Fruit fly (Drosophila melanogaster) whole organism, embryonic: ENCODE data around the gene CG31103.

Source experiments
- Bgb ChIP-seq: fragments of 200-800 bp; sonication (Bioruptor generic); IDR thresholded peaks from 2 replicates; pipeline ENCODE4 v1.3.6; 2022; ENCODE audit warnings: missing biosample characterization, missing genetic modification characterization; ENCODE audit not compliant: partially characterized antibody
- BtbVII ChIP-seq: fragments of 200-800 bp; sonication (Bioruptor generic); optimal IDR thresholded peaks from 3 replicates; lab custom pipeline; 2017; ENCODE audit warnings: missing biosample characterization, mild to moderate bottlenecking, missing genetic modification characterization
- CG1024 ChIP-seq: fragments of 200-800 bp; sonication (Bioruptor generic); IDR thresholded peaks from 2 replicates; pipeline ENCODE4 v1.3.6; 2022; ENCODE audit warnings: missing biosample characterization, missing genetic modification characterization
- CG10565 ChIP-seq: fragments of 200-800 bp; sonication (Bioruptor generic); optimal IDR thresholded peaks from 3 replicates; lab custom pipeline; 2016; ENCODE audit warnings: missing biosample characterization, mild to moderate bottlenecking, missing genetic modification characterization
- CG10654 ChIP-seq: fragments of 200-800 bp; sonication (Bioruptor generic); optimal IDR thresholded peaks from 2 replicates; lab custom pipeline; 2016; ENCODE audit warnings: missing biosample characterization, missing genetic modification characterization
- CG10959 ChIP-seq: fragments of 200-800 bp; sonication (Bioruptor generic); IDR thresholded peaks from 2 replicates; pipeline ENCODE4 v1.3.6; 2022; ENCODE audit warnings: missing biosample characterization, missing genetic modification characterization
- CG12659 ChIP-seq: fragments of 200-800 bp; sonication (Bioruptor generic); optimal IDR thresholded peaks from 3 replicates; lab custom pipeline; 2017; ENCODE audit warnings: mild to moderate bottlenecking, missing biosample characterization, missing genetic modification reagents, missing genetic modification characterization
- CG14667 ChIP-seq: fragments of 200-800 bp; sonication (Bioruptor generic); IDR thresholded peaks from 2 replicates; pipeline ENCODE4 v1.3.6; 2022; ENCODE audit warnings: missing biosample characterization, missing genetic modification characterization
- CG17802 ChIP-seq: fragments of 200-800 bp; sonication (Bioruptor generic); optimal IDR thresholded peaks from 2 replicates; lab custom pipeline; 2018; ENCODE audit warnings: missing biosample characterization, mild to moderate bottlenecking, missing genetic modification characterization, moderate library complexity
- CG31224 ChIP-seq: fragments of 200-800 bp; sonication (Bioruptor generic); IDR thresholded peaks from 2 replicates; pipeline ENCODE4 v1.3.6; 2022; ENCODE audit warnings: missing biosample characterization, missing genetic modification characterization
- CG3838 ChIP-seq: fragments of 200-800 bp; sonication (Bioruptor generic); optimal IDR thresholded peaks from 3 replicates; lab custom pipeline; 2016; ENCODE audit warnings: missing biosample characterization, missing genetic modification characterization
- CG4328 ChIP-seq: fragments of 200-800 bp; sonication (Bioruptor generic); optimal IDR thresholded peaks from 3 replicates; lab custom pipeline; 2017; ENCODE audit warnings: missing biosample characterization, missing genetic modification reagents, missing genetic modification characterization
- CG4424 ChIP-seq: fragments of 200-800 bp; sonication (Bioruptor generic); optimal IDR thresholded peaks from 3 replicates; lab custom pipeline; 2016; ENCODE audit warnings: missing biosample characterization, missing genetic modification characterization
- CG4617 ChIP-seq: fragments of 200-800 bp; sonication (Bioruptor generic); optimal IDR thresholded peaks from 3 replicates; lab custom pipeline; 2016; ENCODE audit warnings: missing biosample characterization, missing genetic modification characterization, borderline replicate concordance
- CG4730 ChIP-seq: fragments of 200-800 bp; sonication (Bioruptor generic); IDR thresholded peaks from 2 replicates; pipeline ENCODE4 v1.3.6; 2022; ENCODE audit warnings: missing biosample characterization, missing genetic modification characterization
- CG6791 ChIP-seq: fragments of 200-800 bp; sonication (Bioruptor generic); IDR thresholded peaks from 3 replicates; pipeline ENCODE4 v1.3.6; 2022; ENCODE audit warnings: missing biosample characterization, missing genetic modification characterization; ENCODE audit not compliant: partially characterized antibody
- CG7271 ChIP-seq: fragments of 200-800 bp; sonication (Bioruptor generic); optimal IDR thresholded peaks from 2 replicates; lab custom pipeline; 2018; ENCODE audit warnings: missing biosample characterization, mild to moderate bottlenecking, missing genetic modification characterization, moderate library complexity
- CG7556 ChIP-seq: fragments of 200-800 bp; sonication (Bioruptor generic); optimal IDR thresholded peaks from 2 replicates; lab custom pipeline; 2017; ENCODE audit warnings: missing biosample characterization, mild to moderate bottlenecking, missing genetic modification characterization
- CG8388 ChIP-seq: fragments of 200-800 bp; sonication (Bioruptor generic); optimal IDR thresholded peaks from 2 replicates; lab custom pipeline; 2019; ENCODE audit warnings: missing biosample characterization, mild to moderate bottlenecking, missing genetic modification characterization, moderate library complexity
- CG9932 ChIP-seq: fragments of 200-800 bp; sonication (Bioruptor generic); IDR thresholded peaks from 2 replicates; pipeline ENCODE4 v1.3.6; 2022; ENCODE audit warnings: missing biosample characterization, missing genetic modification characterization
- CkIIα-i1 ChIP-seq: fragments of 200-800 bp; sonication (Bioruptor generic); IDR thresholded peaks from 2 replicates; pipeline ENCODE4 v1.3.6; 2022; ENCODE audit warnings: missing biosample characterization, missing genetic modification characterization
- D19B ChIP-seq: fragments of 200-800 bp; sonication (Bioruptor generic); optimal IDR thresholded peaks from 2 replicates; lab custom pipeline; 2017; ENCODE audit warnings: missing biosample characterization, mild to moderate bottlenecking, missing genetic modification characterization
- Dfd ChIP-seq, 2 experiments: fragments of >200 bp; optimal IDR thresholded peaks; 2 replicates each; lab custom pipeline; 2017; ENCODE audit warnings: missing biosample characterization in 2 of 2, missing genetic modification characterization in 2 of 2
- Gug ChIP-seq: fragments of 200-800 bp; sonication (Bioruptor generic); IDR thresholded peaks from 4 replicates; pipeline ENCODE4 v1.3.6; 2022; ENCODE audit warnings: missing biosample characterization, missing genetic modification characterization
- MESR4 ChIP-seq: fragments of 200-800 bp; sonication (Bioruptor generic); optimal IDR thresholded peaks from 2 replicates; lab custom pipeline; 2018; ENCODE audit warnings: missing biosample characterization, mild to moderate bottlenecking, missing genetic modification characterization, moderate library complexity
- Med ChIP-seq: fragments of 200-800 bp; sonication (Bioruptor generic); peaks from one replicate; lab custom pipeline; 2016; ENCODE audit warnings: missing biosample characterization, missing genetic modification characterization, mild to moderate bottlenecking, inconsistent platforms, moderate library complexity
- Nf-YA ChIP-seq: fragments of 200-800 bp; sonication (Bioruptor generic); IDR thresholded peaks from 2 replicates; pipeline ENCODE4 v1.3.6; 2022; ENCODE audit warnings: missing biosample characterization, missing genetic modification characterization
- Poxn ChIP-seq: fragments of 200-800 bp; sonication (Bioruptor generic); IDR thresholded peaks from 2 replicates; pipeline ENCODE4 v1.3.6; 2022; ENCODE audit warnings: missing biosample characterization, missing genetic modification characterization
- Sin3A ChIP-seq: fragments of >200 bp; optimal IDR thresholded peaks from 2 replicates; lab custom pipeline; 2018
- Xrp1 ChIP-seq: fragments of 200-800 bp; sonication (Bioruptor generic); IDR thresholded peaks from 2 replicates; pipeline ENCODE4 v1.3.6; 2022; ENCODE audit warnings: missing biosample characterization, missing genetic modification characterization
- br ChIP-seq: fragments of >200 bp; optimal IDR thresholded peaks from 2 replicates; lab custom pipeline; 2017
- ci ChIP-seq: fragments of 200-800 bp; sonication (Bioruptor generic); IDR thresholded peaks from 3 replicates; pipeline ENCODE4 v1.3.6; 2022; ENCODE audit warnings: missing biosample characterization, missing genetic modification characterization
- gt ChIP-seq: fragments of 200-800 bp; sonication (Bioruptor generic); IDR thresholded peaks from 2 replicates; pipeline ENCODE4 v1.3.6; 2022; ENCODE audit warnings: missing biosample characterization, missing genetic modification characterization
- hb ChIP-seq: fragments of 200-800 bp; sonication (Bioruptor generic); IDR thresholded peaks from 3 replicates; pipeline ENCODE4 v1.3.6; 2022; ENCODE audit warnings: missing biosample characterization, missing genetic modification characterization; ENCODE audit not compliant: partially characterized antibody
- hkb ChIP-seq, 2 experiments: fragments of 200-800 bp in 1 of 2; fragments of >200 bp in 1 of 2; sonication (Bioruptor generic) in 1 of 2; IDR thresholded peaks in 1 of 2; optimal IDR thresholded peaks in 1 of 2; 2 replicates each; pipeline versions ENCODE4 v1.3.6 to Lab custom; 2017 to 2022; ENCODE audit warnings: missing biosample characterization in 1 of 2, missing genetic modification characterization in 1 of 2
- lab ChIP-seq: fragments of 200-800 bp; sonication (Bioruptor generic); optimal IDR thresholded peaks from 3 replicates; lab custom pipeline; 2017; ENCODE audit warnings: missing biosample characterization, missing genetic modification characterization, mild to moderate bottlenecking, moderate library complexity, missing genetic modification reagents
- lbe ChIP-seq: fragments of 200-800 bp; sonication (Bioruptor generic); optimal IDR thresholded peaks from 2 replicates; lab custom pipeline; 2016; ENCODE audit warnings: missing biosample characterization, mild to moderate bottlenecking, missing genetic modification characterization
- mld ChIP-seq: fragments of 200-800 bp; sonication (Bioruptor generic); IDR thresholded peaks from 3 replicates; pipeline ENCODE4 v1.3.6; 2022; ENCODE audit warnings: missing biosample characterization, missing genetic modification characterization; ENCODE audit not compliant: partially characterized antibody
- nom ChIP-seq: fragments of 200-800 bp; sonication (Bioruptor generic); optimal IDR thresholded peaks from 2 replicates; lab custom pipeline; 2017; ENCODE audit warnings: missing biosample characterization, missing genetic modification characterization, mild to moderate bottlenecking, moderate library complexity, missing genetic modification reagents
- otp ChIP-seq: fragments of 200-800 bp; sonication (Bioruptor generic); IDR thresholded peaks from 3 replicates; pipeline ENCODE4, ENCODE4 v1.3.6; 2022; ENCODE audit warnings: missing biosample characterization, missing genetic modification characterization
- pan ChIP-seq, 4 experiments: fragments of >200 bp in 3 of 4; fragments of 200-800 bp in 1 of 4; sonication (Bioruptor generic) in 1 of 4; optimal IDR thresholded peaks in 3 of 4; IDR thresholded peaks in 1 of 4; 2 replicates each; pipeline versions ENCODE4 v1.3.6 to Lab custom; 2017 to 2022; ENCODE audit warnings: missing biosample characterization in 2 of 4, missing genetic modification characterization in 2 of 4, mixed read lengths in 1 of 4
- pros ChIP-seq: fragments of 200-800 bp; sonication (Bioruptor generic); optimal IDR thresholded peaks from 3 replicates; lab custom pipeline; 2019; ENCODE audit warnings: missing biosample characterization, mild to moderate bottlenecking, missing genetic modification characterization, moderate library complexity
- ranshi ChIP-seq: fragments of 200-800 bp; sonication (Bioruptor generic); IDR thresholded peaks from 2 replicates; pipeline ENCODE4 v1.3.6; 2022; ENCODE audit warnings: missing biosample characterization, missing genetic modification characterization
- salm ChIP-seq: fragments of 200-800 bp; sonication (Bioruptor generic); optimal IDR thresholded peaks from 2 replicates; lab custom pipeline; 2018; ENCODE audit warnings: missing biosample characterization, mild to moderate bottlenecking, missing genetic modification characterization
- sens ChIP-seq: fragments of 200-800 bp; sonication (Bioruptor generic); peaks from one replicate; lab custom pipeline; 2016; ENCODE audit warnings: missing biosample characterization, missing genetic modification characterization
- tll ChIP-seq, 2 experiments: fragments of 200-800 bp in 1 of 2; fragments of >200 bp in 1 of 2; sonication (Bioruptor generic) in 1 of 2; optimal IDR thresholded peaks; 2 replicates each; lab custom pipeline; 2017 to 2019; ENCODE audit warnings: missing biosample characterization in 2 of 2, missing genetic modification characterization in 2 of 2, mild to moderate bottlenecking in 1 of 2, moderate library complexity in 1 of 2
- tup ChIP-seq: fragments of 200-800 bp; sonication (Bioruptor generic); optimal IDR thresholded peaks from 2 replicates; lab custom pipeline; 2016; ENCODE audit warnings: missing biosample characterization, mild to moderate bottlenecking, missing genetic modification characterization, moderate library complexity
- wor ChIP-seq: fragments of 200-800 bp; sonication (Bioruptor generic); IDR thresholded peaks from 2 replicates; pipeline ENCODE4 v1.3.6; 2022; ENCODE audit warnings: missing biosample characterization, missing genetic modification characterization
- zen ChIP-seq: fragments of 200-800 bp; sonication (Bioruptor generic); optimal IDR thresholded peaks from 3 replicates; lab custom pipeline; 2018; ENCODE audit warnings: missing biosample characterization, mild to moderate bottlenecking, missing genetic modification characterization, moderate library complexity

CG31103 gene

DNA sequence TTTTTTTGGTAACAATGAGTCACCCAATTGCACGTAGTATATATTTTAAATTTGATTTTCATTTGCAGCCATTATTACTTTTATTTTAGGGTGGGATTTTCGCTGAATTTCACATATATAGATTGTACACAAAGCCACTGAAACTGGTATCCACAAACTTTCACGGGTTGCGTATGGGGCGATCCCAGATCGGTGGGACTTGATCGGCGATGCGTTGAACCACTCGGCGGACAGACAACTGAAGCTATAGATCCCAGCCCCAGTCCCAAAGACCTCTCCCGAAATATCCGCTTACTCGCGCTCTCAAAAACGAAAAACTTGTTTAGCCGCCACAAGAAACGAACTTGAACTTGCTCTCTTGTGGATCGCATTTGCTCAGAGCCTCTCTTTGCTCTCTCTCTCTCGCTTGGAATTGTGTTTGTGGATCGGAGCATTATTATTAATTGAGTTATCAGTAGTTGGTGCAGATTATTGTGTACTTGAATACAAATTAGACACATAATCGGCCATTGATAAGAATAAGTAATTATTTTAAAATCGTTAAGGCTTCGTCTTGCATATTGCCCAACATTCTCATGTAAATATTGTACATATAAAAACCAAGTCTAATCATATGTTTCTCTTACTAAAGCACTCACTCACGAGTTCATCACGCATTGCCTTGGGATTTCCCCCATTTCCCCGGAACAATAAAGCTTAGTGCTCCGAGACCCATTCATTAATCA, 10.9 kb upstream of the CG31103 start, which contains the start of gene Cad96Ca (continued):
- peak; percentile 46 for TF ChIP-seq nom (GFP tag; lab: Kevin White, UChicago)
- TF ChIP-seq CG12659 (GFP tag; lab: Kevin White, UChicago) = no peak
- no peak for TF ChIP-seq CG4424 (GFP tag; lab: Kevin White, UChicago)
- no peak for TF ChIP-seq CG10959 (GFP tag; lab: Robert Waterston, UW)
- TF ChIP-seq Xrp1 = no peak
- no peak for TF ChIP-seq MESR4 (GFP tag; lab: Kevin White, UChicago)
- TF ChIP-seq CG8388 (GFP tag; lab: Kevin White, UChicago) = no peak
- TF ChIP-seq CG4328 = no peak
- TF ChIP-seq D19B = no peak
- TF ChIP-seq CG7271 (tag; lab: Kevin White, UChicago) = no peak
- TF ChIP-seq lab (GFP tag; lab: Kevin White, UChicago) = no peak
- TF ChIP-seq hkb (optimal IDR thresholded peaks at IDR 0.05; lab: Kevin White, UChicago) = no peak
- TF ChIP-seq hkb (GFP tag; IDR thresholded peaks at IDR 0.05; lab: Robert Waterston, UW) = no peak
- TF ChIP-seq CG31224 = no peak
- TF ChIP-seq CG14667 (GFP tag; lab: Robert Waterston, UW) = no peak
- no peak for TF ChIP-seq zen (tag; lab: Kevin White, UChicago)
- TF ChIP-seq Sin3A (lab: Kevin White, UChicago) = no peak
- TF ChIP-seq CG1024 (GFP tag; lab: Robert Waterston, UW) = no peak
- peak; percentile 17; the same call in 1 of the 2 replicates for TF ChIP-seq Bgb (GFP tag; lab: Robert Waterston, UW)
- no peak for TF ChIP-seq CG4730
- no peak for TF ChIP-seq CG7556 (GFP tag; lab: Kevin White, UChicago)
- no peak for TF ChIP-seq salm (tag; lab: Kevin White, UChicago)
- TF ChIP-seq mld (GFP tag; lab: Robert Waterston, UW) = no peak
- TF ChIP-seq, all 482 proteins: peak for 18

- TF ChIP-seq CG1024 (GFP tag; lab: Robert Waterston, UW) (0 out of 2 replicates have a peak, but pooled peaks have one; percentile 26), ci (GFP tag; lab: Robert Waterston, UW) (peak; percentile 66), tup (GFP tag; lab: Kevin White, UChicago) (no peak), pros (GFP tag; lab: Kevin White, UChicago) (peak; percentile 29), Poxn (GFP tag; lab: Robert Waterston, UW) (no peak), Dfd (GFP tag; optimal IDR thresholded peaks at IDR 0.05; lab: Kevin White, UChicago) (no peak), gt (no peak), pan (optimal IDR thresholded peaks at IDR 0.05; lab: Kevin White, UChicago) (no peak), pan (GFP tag; optimal IDR thresholded peaks at IDR 0.05 in 1 of 2, IDR thresholded peaks at IDR 0.05 in 1 of 2) (peak in 1 of 2 experiments; percentile 30), tll (GFP tag; optimal IDR thresholded peaks at IDR 0.05; lab: Kevin White, UChicago) (no peak), br (no peak), CG10565 (GFP tag; lab: Kevin White, UChicago) (no peak), CG3838 (no peak), wor (GFP tag; lab: Robert Waterston, UW) (no peak), Gug (no peak), CG9932 (GFP tag; lab: Robert Waterston, UW) (no peak), Nf-YA (GFP tag; lab: Robert Waterston, UW) (no peak), lbe (GFP tag; lab: Kevin White, UChicago) (no peak), Xrp1 (no peak), sens (GFP tag; lab: Kevin White, UChicago) (peak; percentile 49), BtbVII (GFP tag; lab: Kevin White, UChicago) (no peak), ranshi (GFP tag; lab: Robert Waterston, UW) (no peak), CkIIα-i1 (GFP tag; lab: Robert Waterston, UW) (no peak), Med (GFP tag; lab: Kevin White, UChicago) (peak; percentile 66), CG6791 (GFP tag; lab: Robert Waterston, UW) (0 out of 3 replicates have a peak, but pooled peaks have one; percentile 8), CG10654 (GFP tag; lab: Kevin White, UChicago) (no peak), otp (GFP tag; lab: Robert Waterston, UW) (0 out of 3 replicates have a peak, but pooled peaks have one; percentile 9), hb (GFP tag; lab: Robert Waterston, UW) (no peak), CG17802 (no peak), CG4617 (GFP tag; lab: Kevin White, UChicago) (no peak)
Observed at dm6 chr3R:25208767-25209075, 10.4 kb upstream of the CG31103 start.
